Worm (Caenorhabditis elegans) whole organism, mixed stage, embryonic: ENCODE data around the gene R08D7.5.

Source experiments
- ces-1 ChIP-seq: fragments of 150-350 bp; optimal IDR thresholded peaks from 2 replicates; lab custom pipeline; 2014; ENCODE audit warnings: missing biosample characterization, missing genetic modification reagents, missing genetic modification characterization
- nhr-12 ChIP-seq: fragments of 150-350 bp; optimal IDR thresholded peaks from 2 replicates; lab custom pipeline; 2014; ENCODE audit warnings: missing biosample characterization, missing genetic modification characterization
- nhr-2 ChIP-seq: fragments of 150-350 bp; optimal IDR thresholded peaks from 2 replicates; lab custom pipeline; 2014; ENCODE audit warnings: missing biosample characterization, missing genetic modification characterization
- nhr-237 ChIP-seq: fragments of 150-350 bp; optimal IDR thresholded peaks from 2 replicates; lab custom pipeline; 2014; ENCODE audit warnings: missing biosample characterization, missing genetic modification characterization
- nhr-28 ChIP-seq: fragments of 150-350 bp; optimal IDR thresholded peaks from 2 replicates; lab custom pipeline; 2014; ENCODE audit warnings: missing biosample characterization, missing genetic modification characterization
- pha-4 ChIP-seq: fragments of 150-350 bp; optimal IDR thresholded peaks from 2 replicates; lab custom pipeline; 2018; ENCODE audit warnings: missing biosample characterization, missing genetic modification reagents, missing genetic modification characterization
- sptf-1 ChIP-seq: sonication (generic microtip); optimal IDR thresholded peaks from 2 replicates; lab custom pipeline; 2017; ENCODE audit warnings: mild to moderate bottlenecking, missing genetic modification characterization, moderate library complexity, missing compliant biosample characterization
- unc-62 ChIP-seq: fragments of 150-350 bp; optimal IDR thresholded peaks from 2 replicates; lab custom pipeline; 2014; ENCODE audit warnings: missing biosample characterization, missing genetic modification reagents, missing genetic modification characterization
- ztf-11 ChIP-seq: fragments of 150-350 bp; optimal IDR thresholded peaks from 2 replicates; lab custom pipeline; 2014; ENCODE audit warnings: missing biosample characterization, missing genetic modification characterization

ce11 chrIII:8978512-8979352 is 4.8 kb downstream of the R08D7.5 start:
- TF ChIP-seq unc-62 (no peak), nhr-12 (tag; lab: Kevin White, UChicago) (no peak), nhr-237 (tag; lab: Kevin White, UChicago) (no peak), nhr-2 (tag; lab: Kevin White, UChicago) (no peak), sptf-1 (tag; lab: Kevin White, UChicago) (no peak), nhr-28 (no peak), ces-1 (GFP tag; lab: Kevin White, UChicago) (no peak), pha-4 (no peak), ztf-11 (tag; lab: Kevin White, UChicago) (no peak)
